Worm (Caenorhabditis elegans) whole organism, L1 larva: ENCODE results near the gene F19C6.4.

ENCODE experiments used
- C04F5.9 ChIP-seq: sonication (generic microtip); optimal IDR thresholded peaks from 2 replicates; lab custom pipeline; 2016; ENCODE audit warnings: missing genetic modification characterization, missing compliant biosample characterization
- C16A3.4 ChIP-seq: fragments of 150-350 bp; optimal IDR thresholded peaks from 2 replicates; lab custom pipeline; 2014; ENCODE audit warnings: missing biosample characterization, missing genetic modification characterization
- C34B4.2 ChIP-seq: sonication (generic microtip); optimal IDR thresholded peaks from 2 replicates; lab custom pipeline; 2017; ENCODE audit warnings: mild to moderate bottlenecking, missing genetic modification characterization, missing compliant biosample characterization
- alr-1 ChIP-seq: fragments of 200-800 bp; sonication (Bioruptor generic); optimal IDR thresholded peaks from 2 replicates; lab custom pipeline; 2018; ENCODE audit warnings: borderline replicate concordance, mild to moderate bottlenecking, missing genetic modification characterization, missing compliant biosample characterization
- aly-2 ChIP-seq: fragments of 150-350 bp; optimal IDR thresholded peaks from 2 replicates; lab custom pipeline; 2014; ENCODE audit warnings: missing biosample characterization, missing genetic modification characterization
- ama-1 ChIP-seq: fragments of 150-350 bp; optimal IDR thresholded peaks from 2 replicates; lab custom pipeline; 2014
- blmp-1 ChIP-seq: fragments of 150-350 bp; optimal IDR thresholded peaks from 2 replicates; lab custom pipeline; 2014; ENCODE audit warnings: missing biosample characterization, missing genetic modification characterization
- ceh-82 ChIP-seq, 3 experiments: fragments of 150-350 bp in 1 of 3; sonication (generic microtip) in 2 of 3; optimal IDR thresholded peaks; 2 replicates each; lab custom pipeline; 2014 to 2017; ENCODE audit warnings: missing biosample characterization in 3 of 3, missing genetic modification characterization in 3 of 3
- ceh-90 ChIP-seq: sonication (generic microtip); optimal IDR thresholded peaks from 2 replicates; lab custom pipeline; 2016; ENCODE audit warnings: missing genetic modification characterization, missing compliant biosample characterization
- ces-1 ChIP-seq: fragments of 150-350 bp; optimal IDR thresholded peaks from 2 replicates; lab custom pipeline; 2014; ENCODE audit warnings: missing biosample characterization, missing genetic modification reagents, missing genetic modification characterization
- dpl-1 ChIP-seq, 3 experiments: fragments of 150-350 bp in 2 of 3; sonication (generic microtip) in 1 of 3; optimal IDR thresholded peaks; 2 replicates each; lab custom pipeline; 2014 to 2017; ENCODE audit warnings: missing biosample characterization in 3 of 3, missing genetic modification characterization in 3 of 3, missing genetic modification reagents in 3 of 3
- efl-1 ChIP-seq, 4 experiments: fragments of 150-350 bp; optimal IDR thresholded peaks in 3 of 4; peaks in 1 of 4; 1 replicate in 1 of 4; 2 replicates in 3 of 4; lab custom pipeline; 2014; ENCODE audit warnings: missing biosample characterization in 2 of 4, missing genetic modification characterization in 2 of 4, missing genetic modification reagents in 2 of 4
- egl-13 ChIP-seq: sonication (generic microtip); optimal IDR thresholded peaks from 2 replicates; lab custom pipeline; 2016; ENCODE audit warnings: missing genotype, missing genetic modification reagents, missing genetic modification characterization, missing compliant biosample characterization
- egl-27 ChIP-seq, 2 experiments: fragments of 150-350 bp in 1 of 2; sonication (generic microtip); optimal IDR thresholded peaks; 3 replicates each; lab custom pipeline; 2017 to 2018; ENCODE audit warnings: missing biosample characterization in 2 of 2, missing genetic modification characterization in 2 of 2, missing genetic modification reagents in 2 of 2
- elt-2 ChIP-seq: sonication (generic microtip); optimal IDR thresholded peaks from 2 replicates; lab custom pipeline; 2016; ENCODE audit warnings: missing genetic modification characterization, mild to moderate bottlenecking, inconsistent platforms, missing compliant biosample characterization, missing genetic modification reagents
- elt-3 ChIP-seq, 6 experiments: fragments of 150-350 bp in 1 of 6; sonication (generic microtip); optimal IDR thresholded peaks; 2 replicates each; lab custom pipeline; 2017 to 2018; ENCODE audit warnings: missing biosample characterization in 6 of 6, missing genetic modification characterization in 6 of 6, inconsistent platforms in 1 of 6
- ets-5 ChIP-seq: fragments of 200-800 bp; sonication (Bioruptor generic); IDR thresholded peaks from 2 replicates; pipeline ENCODE4 v1.3.6; 2022; ENCODE audit warnings: missing genetic modification characterization, missing compliant biosample characterization
- fkh-10 ChIP-seq: sonication (generic microtip); optimal IDR thresholded peaks from 2 replicates; lab custom pipeline; 2017; ENCODE audit warnings: missing biosample characterization, missing genetic modification reagents, missing genetic modification characterization
- fos-1 ChIP-seq: fragments of 150-350 bp; optimal IDR thresholded peaks from 2 replicates; lab custom pipeline; 2014; ENCODE audit warnings: missing biosample characterization, missing genetic modification characterization
- grh-1 ChIP-seq: fragments of 200-800 bp; sonication (Bioruptor generic); IDR thresholded peaks from 2 replicates; pipeline ENCODE4 v1.3.6; 2022; ENCODE audit warnings: missing genetic modification reagents, missing genetic modification characterization, missing compliant biosample characterization
- hlh-4 ChIP-seq: sonication (generic microtip); optimal IDR thresholded peaks from 2 replicates; lab custom pipeline; 2016; ENCODE audit warnings: mild to moderate bottlenecking, missing genetic modification characterization, missing compliant biosample characterization
- hpl-2 ChIP-seq: fragments of 150-350 bp; optimal IDR thresholded peaks from 2 replicates; lab custom pipeline; 2014; ENCODE audit warnings: missing biosample characterization, missing genetic modification reagents, missing genetic modification characterization
- lin-14 ChIP-seq: fragments of 200-800 bp; sonication (Bioruptor generic); optimal IDR thresholded peaks from 2 replicates; lab custom pipeline; 2018; ENCODE audit warnings: mild to moderate bottlenecking, missing genetic modification characterization, moderate library complexity, missing compliant biosample characterization
- lin-35 ChIP-seq, 2 experiments: fragments of 150-350 bp; optimal IDR thresholded peaks; 2 replicates each; lab custom pipeline; 2014; ENCODE audit warnings: missing biosample characterization in 2 of 2, missing genetic modification characterization in 2 of 2, missing genetic modification reagents in 2 of 2
- lir-3 ChIP-seq: sonication (generic microtip); optimal IDR thresholded peaks from 2 replicates; lab custom pipeline; 2016; ENCODE audit warnings: mild to moderate bottlenecking, missing genetic modification characterization, moderate library complexity, missing compliant biosample characterization; ENCODE audit not compliant: poor library complexity
- mdl-1 ChIP-seq, 2 experiments: fragments of 150-350 bp; optimal IDR thresholded peaks; 2 replicates each; lab custom pipeline; 2014 to 2017; ENCODE audit warnings: missing biosample characterization in 2 of 2, missing genetic modification characterization in 2 of 2, inconsistent platforms in 1 of 2
- mep-1 ChIP-seq: fragments of 150-350 bp; optimal IDR thresholded peaks from 2 replicates; lab custom pipeline; 2014; ENCODE audit warnings: missing biosample characterization, missing genetic modification characterization
- nhr-11 ChIP-seq: fragments of 150-350 bp; optimal IDR thresholded peaks from 2 replicates; lab custom pipeline; 2014; ENCODE audit warnings: missing biosample characterization, missing genetic modification characterization
- nhr-19 ChIP-seq: fragments of 200-800 bp; sonication (Bioruptor generic); conservative IDR thresholded peaks from 2 replicates; pipeline ENCODE4 v1.3.6; 2022; ENCODE audit warnings: missing genetic modification characterization, missing compliant biosample characterization
- nhr-20 ChIP-seq: sonication (generic microtip); optimal IDR thresholded peaks from 2 replicates; lab custom pipeline; 2016; ENCODE audit warnings: mild to moderate bottlenecking, missing genetic modification characterization, missing compliant biosample characterization
- nhr-47 ChIP-seq: sonication (generic microtip); optimal IDR thresholded peaks from 2 replicates; lab custom pipeline; 2016; ENCODE audit warnings: mild to moderate bottlenecking, missing genetic modification characterization, moderate library complexity, missing compliant biosample characterization
- nhr-71 ChIP-seq: sonication (generic microtip); optimal IDR thresholded peaks from 2 replicates; lab custom pipeline; 2016; ENCODE audit warnings: mild to moderate bottlenecking, missing genetic modification characterization, moderate library complexity, missing compliant biosample characterization
- nhr-77 ChIP-seq: fragments of 150-350 bp; optimal IDR thresholded peaks from 2 replicates; lab custom pipeline; 2014; ENCODE audit warnings: missing biosample characterization, missing genetic modification characterization
- nhr-85 ChIP-seq: sonication (generic microtip); peaks from one replicate; lab custom pipeline; 2016; ENCODE audit warnings: missing genetic modification characterization, inconsistent platforms, missing compliant biosample characterization
- nhr-90 ChIP-seq: sonication (generic microtip); optimal IDR thresholded peaks from 2 replicates; lab custom pipeline; 2016; ENCODE audit warnings: mild to moderate bottlenecking, missing genetic modification characterization, missing compliant biosample characterization; ENCODE audit not compliant: poor library complexity
- pax-3 ChIP-seq: fragments of 200-800 bp; sonication (Bioruptor generic); optimal IDR thresholded peaks from 2 replicates; lab custom pipeline; 2018; ENCODE audit warnings: mild to moderate bottlenecking, missing genetic modification characterization, moderate library complexity, missing compliant biosample characterization
- rnt-1 ChIP-seq: sonication (generic microtip); optimal IDR thresholded peaks from 2 replicates; lab custom pipeline; 2016; ENCODE audit warnings: mild to moderate bottlenecking, missing genetic modification characterization, moderate library complexity, missing compliant biosample characterization
- snu-23 ChIP-seq: sonication (generic microtip); optimal IDR thresholded peaks from 2 replicates; lab custom pipeline; 2016; ENCODE audit warnings: missing genetic modification characterization, missing compliant biosample characterization
- sup-37 ChIP-seq: fragments of 200-800 bp; sonication (Bioruptor generic); optimal IDR thresholded peaks from 2 replicates; lab custom pipeline; 2018; ENCODE audit warnings: mild to moderate bottlenecking, missing genetic modification characterization, missing compliant biosample characterization
- tbx-2 ChIP-seq: sonication (generic microtip); optimal IDR thresholded peaks from 2 replicates; lab custom pipeline; 2016; ENCODE audit warnings: missing genetic modification characterization, missing compliant biosample characterization
- unc-62 ChIP-seq: fragments of 150-350 bp; optimal IDR thresholded peaks from 2 replicates; lab custom pipeline; 2014; ENCODE audit warnings: missing biosample characterization, missing genetic modification reagents, missing genetic modification characterization
- xbp-1 ChIP-seq: sonication (generic microtip); optimal IDR thresholded peaks from 2 replicates; lab custom pipeline; 2016; ENCODE audit warnings: missing genetic modification characterization, missing compliant biosample characterization
- ztf-4 ChIP-seq: fragments of 150-350 bp; optimal IDR thresholded peaks from 2 replicates; lab custom pipeline; 2014; ENCODE audit warnings: missing biosample characterization, missing genetic modification characterization

Gene F19C6.4

DNA sequence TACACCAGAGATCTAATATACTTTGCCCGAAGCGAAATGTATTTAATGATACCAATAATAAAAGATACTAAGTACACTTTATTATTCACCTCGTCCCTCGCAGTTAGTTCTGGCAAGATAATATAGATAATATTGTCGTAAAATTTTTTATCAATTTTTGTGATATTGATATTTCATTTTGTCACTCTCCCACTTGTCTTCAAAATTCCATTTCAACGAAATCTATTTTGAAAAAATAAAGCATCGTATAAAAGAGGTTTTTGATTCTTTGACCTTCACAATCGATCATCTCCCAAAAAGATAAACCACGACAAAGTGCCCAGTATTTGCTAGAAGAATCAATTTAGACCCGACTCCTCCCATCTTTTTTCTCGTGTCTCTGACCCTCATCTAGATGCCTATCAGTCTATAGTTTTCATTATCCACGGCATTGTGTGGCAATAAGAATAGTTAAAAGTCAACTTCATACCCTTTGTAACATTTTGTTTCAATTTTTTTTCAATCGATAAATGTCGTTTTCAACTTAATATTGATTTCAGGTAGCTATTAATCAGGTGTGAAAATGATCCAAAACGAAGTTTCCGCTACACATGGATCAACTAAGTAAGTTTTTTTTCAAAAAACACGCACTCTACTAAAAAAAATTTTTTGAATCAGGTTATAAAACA, 36.1 kb upstream of the F19C6.4 start, which contains the start of gene cbs-1:
TSS of gene cbs-1 (plus strand) at position 534 of the 668 bp plus-strand sequence.
- TF ChIP-seq egl-27 (tag; optimal IDR thresholded peaks at IDR 0.05; lab: Kevin White, UChicago) (no peak), nhr-47 (tag; lab: Kevin White, UChicago) (no peak), nhr-85 (tag; lab: Kevin White, UChicago) (peak; percentile 58), efl-1 (optimal IDR thresholded peaks at IDR 0.05; lab: Kevin White, UChicago) (no peak), efl-1 (GFP tag; optimal IDR thresholded peaks at IDR 0.05 in 1 of 2; lab: Kevin White, UChicago) (peak in 1 of 2 experiments; percentile 64), xbp-1 (no peak), lin-14 (GFP tag; lab: Kevin White, UChicago) (peak; percentile 46), elt-2 (tag; lab: Kevin White, UChicago) (peak; percentile 71), snu-23 (GFP tag; lab: Kevin White, UChicago) (peak; percentile 16), ets-5 (GFP tag; lab: Robert Waterston, UW) (no peak), nhr-20 (tag; lab: Kevin White, UChicago) (peak; percentile 57), nhr-77 (tag; lab: Kevin White, UChicago) (no peak), grh-1 (GFP tag; lab: Robert Waterston, UW) (no peak), dpl-1 (GFP tag; optimal IDR thresholded peaks at IDR 0.05; lab: Kevin White, UChicago) (no peak), elt-3 (tag; optimal IDR thresholded peaks at IDR 0.05; lab: Kevin White, UChicago) (peak in 1 of 6 experiments; percentile 2), hlh-4 (no peak), nhr-11 (tag; lab: Kevin White, UChicago) (no peak), nhr-71 (tag; lab: Kevin White, UChicago) (peak; percentile 35), tbx-2 (tag; lab: Kevin White, UChicago) (no peak)

DNA sequence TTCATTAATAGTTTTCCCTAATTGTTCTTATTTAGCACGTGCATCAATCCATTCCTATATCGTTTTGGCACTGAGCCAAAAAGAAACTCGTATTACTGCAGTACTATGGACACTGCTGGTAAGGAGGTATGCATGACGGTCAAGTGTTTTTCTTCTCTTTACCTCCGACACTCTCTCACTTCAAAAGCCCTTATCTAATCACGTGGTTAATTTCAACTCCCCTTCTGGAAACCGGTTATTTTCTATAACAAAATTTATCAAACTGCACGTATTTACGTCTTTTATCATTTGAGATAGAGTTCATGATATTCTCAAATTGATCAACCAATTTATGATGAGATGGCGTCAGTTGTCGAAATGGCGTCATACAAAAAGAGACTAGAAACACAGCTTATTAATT, 33.8 kb upstream of the F19C6.4 start:
- TF ChIP-seq pax-3 (tag; lab: Kevin White, UChicago) (no peak), elt-3 (tag; optimal IDR thresholded peaks at IDR 0.05; lab: Kevin White, UChicago) (peak in 4 of 6 experiments; percentile 4 to 87 (median 43)), fkh-10 (GFP tag; lab: Kevin White, UChicago) (no peak), blmp-1 (peak; percentile 28), ces-1 (GFP tag; lab: Kevin White, UChicago) (no peak), nhr-11 (tag; lab: Kevin White, UChicago) (no peak), nhr-90 (tag; lab: Kevin White, UChicago) (peak; percentile 78), nhr-85 (tag; lab: Kevin White, UChicago) (peak; percentile 91), efl-1 (optimal IDR thresholded peaks at IDR 0.05; lab: Kevin White, UChicago) (no peak), efl-1 (GFP tag; optimal IDR thresholded peaks at IDR 0.05 in 1 of 2; lab: Kevin White, UChicago) (no peak), fos-1 (no peak), ceh-90 (tag; lab: Kevin White, UChicago) (no peak), aly-2 (tag; lab: Kevin White, UChicago) (no peak), snu-23 (GFP tag; lab: Kevin White, UChicago) (peak; percentile 54), lin-14 (GFP tag; lab: Kevin White, UChicago) (peak; percentile 50), nhr-47 (tag; lab: Kevin White, UChicago) (peak; percentile 33), C34B4.2 (tag; lab: Kevin White, UChicago) (no peak), unc-62 (GFP tag; lab: Kevin White, UChicago) (no peak), C04F5.9 (tag; lab: Kevin White, UChicago) (no peak), egl-13 (tag; lab: Kevin White, UChicago) (no peak), nhr-77 (tag; lab: Kevin White, UChicago) (no peak), nhr-20 (tag; lab: Kevin White, UChicago) (peak; percentile 88), grh-1 (GFP tag; lab: Robert Waterston, UW) (peak; percentile 92), sup-37 (GFP tag; lab: Kevin White, UChicago) (no peak), tbx-2 (tag; lab: Kevin White, UChicago) (peak; percentile 58), alr-1 (tag; lab: Kevin White, UChicago) (no peak), rnt-1 (tag; lab: Kevin White, UChicago) (no peak), mep-1 (tag; lab: Kevin White, UChicago) (peak; percentile 17), lir-3 (tag; lab: Kevin White, UChicago) (peak; percentile 32), nhr-19 (peak; percentile 64), ztf-4 (tag; lab: Kevin White, UChicago) (peak; percentile 12), mdl-1 (tag; optimal IDR thresholded peaks at IDR 0.05; lab: Kevin White, UChicago) (peak in 1 of 2 experiments; percentile 70), ama-1 (lab: Kevin White, UChicago) (no peak), nhr-71 (tag; lab: Kevin White, UChicago) (peak; percentile 77), hpl-2 (GFP tag; lab: Kevin White, UChicago) (no peak), ceh-82 (tag; optimal IDR thresholded peaks at IDR 0.05; lab: Kevin White, UChicago) (no peak), lin-35 (GFP tag; optimal IDR thresholded peaks at IDR 0.05; lab: Kevin White, UChicago) (peak in 1 of 2 experiments; percentile 66), C16A3.4 (tag; lab: Kevin White, UChicago) (no peak), elt-2 (tag; lab: Kevin White, UChicago) (peak; percentile 96)
